Worm (Caenorhabditis elegans) whole organism, L1 larva: Measurements from ENCODE around the gene F44E2.8.

ENCODE experiments used
- C16A3.4 ChIP-seq: fragments of 150-350 bp; optimal IDR thresholded peaks from 2 replicates; lab custom pipeline; 2014; ENCODE audit warnings: missing biosample characterization, missing genetic modification characterization
- aly-2 ChIP-seq: fragments of 150-350 bp; optimal IDR thresholded peaks from 2 replicates; lab custom pipeline; 2014; ENCODE audit warnings: missing biosample characterization, missing genetic modification characterization
- blmp-1 ChIP-seq: fragments of 150-350 bp; optimal IDR thresholded peaks from 2 replicates; lab custom pipeline; 2014; ENCODE audit warnings: missing biosample characterization, missing genetic modification characterization
- ceh-63 ChIP-seq: fragments of 200-800 bp; sonication (Bioruptor generic); optimal IDR thresholded peaks from 2 replicates; lab custom pipeline; 2018; ENCODE audit warnings: mild to moderate bottlenecking, missing genetic modification characterization, missing compliant biosample characterization
- ceh-8 ChIP-seq: fragments of 200-800 bp; sonication (Bioruptor generic); optimal IDR thresholded peaks from 2 replicates; lab custom pipeline; 2018; ENCODE audit warnings: mild to moderate bottlenecking, missing genetic modification characterization, moderate library complexity, missing compliant biosample characterization
- ceh-82 ChIP-seq, 3 experiments: fragments of 150-350 bp in 1 of 3; sonication (generic microtip) in 2 of 3; optimal IDR thresholded peaks; 2 replicates each; lab custom pipeline; 2014 to 2017; ENCODE audit warnings: missing biosample characterization in 3 of 3, missing genetic modification characterization in 3 of 3
- ces-1 ChIP-seq: fragments of 150-350 bp; optimal IDR thresholded peaks from 2 replicates; lab custom pipeline; 2014; ENCODE audit warnings: missing biosample characterization, missing genetic modification reagents, missing genetic modification characterization
- dpl-1 ChIP-seq, 3 experiments: fragments of 150-350 bp in 2 of 3; sonication (generic microtip) in 1 of 3; optimal IDR thresholded peaks; 2 replicates each; lab custom pipeline; 2014 to 2017; ENCODE audit warnings: missing biosample characterization in 3 of 3, missing genetic modification characterization in 3 of 3, missing genetic modification reagents in 3 of 3
- dsc-1 ChIP-seq: sonication (generic microtip); optimal IDR thresholded peaks from 2 replicates; lab custom pipeline; 2016; ENCODE audit warnings: mild to moderate bottlenecking, missing genetic modification characterization, missing compliant biosample characterization
- efl-1 ChIP-seq, 4 experiments: fragments of 150-350 bp; optimal IDR thresholded peaks in 3 of 4; peaks in 1 of 4; 1 replicate in 1 of 4; 2 replicates in 3 of 4; lab custom pipeline; 2014; ENCODE audit warnings: missing biosample characterization in 2 of 4, missing genetic modification characterization in 2 of 4, missing genetic modification reagents in 2 of 4
- egl-13 ChIP-seq: sonication (generic microtip); optimal IDR thresholded peaks from 2 replicates; lab custom pipeline; 2016; ENCODE audit warnings: missing genotype, missing genetic modification reagents, missing genetic modification characterization, missing compliant biosample characterization
- elt-2 ChIP-seq: sonication (generic microtip); optimal IDR thresholded peaks from 2 replicates; lab custom pipeline; 2016; ENCODE audit warnings: missing genetic modification characterization, mild to moderate bottlenecking, inconsistent platforms, missing compliant biosample characterization, missing genetic modification reagents
- elt-3 ChIP-seq, 6 experiments: fragments of 150-350 bp in 1 of 6; sonication (generic microtip); optimal IDR thresholded peaks; 2 replicates each; lab custom pipeline; 2017 to 2018; ENCODE audit warnings: missing biosample characterization in 6 of 6, missing genetic modification characterization in 6 of 6, inconsistent platforms in 1 of 6
- fkh-10 ChIP-seq: sonication (generic microtip); optimal IDR thresholded peaks from 2 replicates; lab custom pipeline; 2017; ENCODE audit warnings: missing biosample characterization, missing genetic modification reagents, missing genetic modification characterization
- grh-1 ChIP-seq: fragments of 200-800 bp; sonication (Bioruptor generic); IDR thresholded peaks from 2 replicates; pipeline ENCODE4 v1.3.6; 2022; ENCODE audit warnings: missing genetic modification reagents, missing genetic modification characterization, missing compliant biosample characterization
- hlh-17 ChIP-seq: fragments of 200-800 bp; sonication (Bioruptor generic); optimal IDR thresholded peaks from 2 replicates; lab custom pipeline; 2018; ENCODE audit warnings: missing genetic modification characterization, mild to moderate bottlenecking, missing compliant biosample characterization, moderate library complexity, borderline replicate concordance
- hlh-4 ChIP-seq: sonication (generic microtip); optimal IDR thresholded peaks from 2 replicates; lab custom pipeline; 2016; ENCODE audit warnings: mild to moderate bottlenecking, missing genetic modification characterization, missing compliant biosample characterization
- lin-13 ChIP-seq: fragments of 150-350 bp; optimal IDR thresholded peaks from 2 replicates; lab custom pipeline; 2014; ENCODE audit warnings: missing biosample characterization, missing genetic modification reagents, missing genetic modification characterization
- lin-14 ChIP-seq: fragments of 200-800 bp; sonication (Bioruptor generic); optimal IDR thresholded peaks from 2 replicates; lab custom pipeline; 2018; ENCODE audit warnings: mild to moderate bottlenecking, missing genetic modification characterization, moderate library complexity, missing compliant biosample characterization
- lin-15B ChIP-seq: fragments of 150-350 bp; sonication (generic microtip); optimal IDR thresholded peaks from 3 replicates; lab custom pipeline; 2014; ENCODE audit warnings: missing biosample characterization, missing genetic modification characterization
- mdl-1 ChIP-seq, 2 experiments: fragments of 150-350 bp; optimal IDR thresholded peaks; 2 replicates each; lab custom pipeline; 2014 to 2017; ENCODE audit warnings: missing biosample characterization in 2 of 2, missing genetic modification characterization in 2 of 2, inconsistent platforms in 1 of 2
- mef-2 ChIP-seq: fragments of 150-350 bp; optimal IDR thresholded peaks from 2 replicates; lab custom pipeline; 2014; ENCODE audit warnings: missing biosample characterization, missing genetic modification characterization
- nhr-19 ChIP-seq: fragments of 200-800 bp; sonication (Bioruptor generic); conservative IDR thresholded peaks from 2 replicates; pipeline ENCODE4 v1.3.6; 2022; ENCODE audit warnings: missing genetic modification characterization, missing compliant biosample characterization
- nhr-20 ChIP-seq: sonication (generic microtip); optimal IDR thresholded peaks from 2 replicates; lab custom pipeline; 2016; ENCODE audit warnings: mild to moderate bottlenecking, missing genetic modification characterization, missing compliant biosample characterization
- nhr-237 ChIP-seq: fragments of 150-350 bp; optimal IDR thresholded peaks from 2 replicates; lab custom pipeline; 2014; ENCODE audit warnings: missing biosample characterization, missing genetic modification characterization
- nhr-71 ChIP-seq: sonication (generic microtip); optimal IDR thresholded peaks from 2 replicates; lab custom pipeline; 2016; ENCODE audit warnings: mild to moderate bottlenecking, missing genetic modification characterization, moderate library complexity, missing compliant biosample characterization
- nhr-76 ChIP-seq: sonication (generic microtip); optimal IDR thresholded peaks from 2 replicates; lab custom pipeline; 2017; ENCODE audit warnings: missing biosample characterization, missing genetic modification characterization
- nhr-77 ChIP-seq: fragments of 150-350 bp; optimal IDR thresholded peaks from 2 replicates; lab custom pipeline; 2014; ENCODE audit warnings: missing biosample characterization, missing genetic modification characterization
- nhr-85 ChIP-seq: sonication (generic microtip); peaks from one replicate; lab custom pipeline; 2016; ENCODE audit warnings: missing genetic modification characterization, inconsistent platforms, missing compliant biosample characterization
- pax-3 ChIP-seq: fragments of 200-800 bp; sonication (Bioruptor generic); optimal IDR thresholded peaks from 2 replicates; lab custom pipeline; 2018; ENCODE audit warnings: mild to moderate bottlenecking, missing genetic modification characterization, moderate library complexity, missing compliant biosample characterization
- rnt-1 ChIP-seq: sonication (generic microtip); optimal IDR thresholded peaks from 2 replicates; lab custom pipeline; 2016; ENCODE audit warnings: mild to moderate bottlenecking, missing genetic modification characterization, moderate library complexity, missing compliant biosample characterization
- skn-1 ChIP-seq: fragments of 150-350 bp; optimal IDR thresholded peaks from 2 replicates; lab custom pipeline; 2014; ENCODE audit warnings: missing biosample characterization, missing genetic modification characterization
- sox-4 ChIP-seq: sonication (generic microtip); optimal IDR thresholded peaks from 2 replicates; lab custom pipeline; 2016; ENCODE audit warnings: missing genetic modification characterization, missing compliant biosample characterization
- sup-37 ChIP-seq: fragments of 200-800 bp; sonication (Bioruptor generic); optimal IDR thresholded peaks from 2 replicates; lab custom pipeline; 2018; ENCODE audit warnings: mild to moderate bottlenecking, missing genetic modification characterization, missing compliant biosample characterization
- swsn-7 ChIP-seq: sonication (generic microtip); optimal IDR thresholded peaks from 2 replicates; lab custom pipeline; 2016; ENCODE audit warnings: missing genetic modification characterization, missing compliant biosample characterization
- tbx-2 ChIP-seq: sonication (generic microtip); optimal IDR thresholded peaks from 2 replicates; lab custom pipeline; 2016; ENCODE audit warnings: missing genetic modification characterization, missing compliant biosample characterization
- tlp-1 ChIP-seq: fragments of 150-350 bp; optimal IDR thresholded peaks from 2 replicates; lab custom pipeline; 2014; ENCODE audit warnings: missing biosample characterization, missing genetic modification characterization
- unc-130 ChIP-seq: fragments of 150-350 bp; optimal IDR thresholded peaks from 2 replicates; lab custom pipeline; 2017; ENCODE audit warnings: missing biosample characterization, missing genetic modification characterization, inconsistent platforms
- unc-62 ChIP-seq: fragments of 150-350 bp; optimal IDR thresholded peaks from 2 replicates; lab custom pipeline; 2014; ENCODE audit warnings: missing biosample characterization, missing genetic modification reagents, missing genetic modification characterization
- xbp-1 ChIP-seq: sonication (generic microtip); optimal IDR thresholded peaks from 2 replicates; lab custom pipeline; 2016; ENCODE audit warnings: missing genetic modification characterization, missing compliant biosample characterization
- zag-1 ChIP-seq: fragments of 150-350 bp; optimal IDR thresholded peaks from 2 replicates; lab custom pipeline; 2014; ENCODE audit warnings: missing biosample characterization, missing genetic modification characterization
- zip-4 ChIP-seq: fragments of 200-800 bp; sonication (Bioruptor generic); optimal IDR thresholded peaks from 2 replicates; lab custom pipeline; 2018; ENCODE audit warnings: mild to moderate bottlenecking, missing genetic modification characterization, moderate library complexity, missing compliant biosample characterization
- ztf-4 ChIP-seq: fragments of 150-350 bp; optimal IDR thresholded peaks from 2 replicates; lab custom pipeline; 2014; ENCODE audit warnings: missing biosample characterization, missing genetic modification characterization

F44E2.8 gene

ce11 chrIII:8809245-8809971 is 40.3 kb downstream of the F44E2.8 start, which contains the start of gene prx-19 (continued):
- TF ChIP-seq lin-15B (tag; lab: Kevin White, UChicago): peak; percentile 46
- peak in 2 of 3 experiments; percentile 36 to 67 for TF ChIP-seq ceh-82 (tag; optimal IDR thresholded peaks at IDR 0.05; lab: Kevin White, UChicago)
- peak; percentile 57 for TF ChIP-seq rnt-1 (tag; lab: Kevin White, UChicago)
- TF ChIP-seq ces-1: no peak
- peak; percentile 32 for TF ChIP-seq lin-14 (GFP tag; lab: Kevin White, UChicago)
- peak; percentile 68 for TF ChIP-seq skn-1 (tag; lab: Kevin White, UChicago)
- TF ChIP-seq nhr-85: peak; percentile 38
- no peak for TF ChIP-seq lin-13 (GFP tag; lab: Kevin White, UChicago)
- TF ChIP-seq nhr-76 (tag; lab: Kevin White, UChicago): no peak
- TF ChIP-seq tbx-2: peak; percentile 49
- TF ChIP-seq dsc-1 (tag; lab: Kevin White, UChicago): peak; percentile 45
- TF ChIP-seq nhr-71 (tag; lab: Kevin White, UChicago): peak; percentile 58

DNA sequence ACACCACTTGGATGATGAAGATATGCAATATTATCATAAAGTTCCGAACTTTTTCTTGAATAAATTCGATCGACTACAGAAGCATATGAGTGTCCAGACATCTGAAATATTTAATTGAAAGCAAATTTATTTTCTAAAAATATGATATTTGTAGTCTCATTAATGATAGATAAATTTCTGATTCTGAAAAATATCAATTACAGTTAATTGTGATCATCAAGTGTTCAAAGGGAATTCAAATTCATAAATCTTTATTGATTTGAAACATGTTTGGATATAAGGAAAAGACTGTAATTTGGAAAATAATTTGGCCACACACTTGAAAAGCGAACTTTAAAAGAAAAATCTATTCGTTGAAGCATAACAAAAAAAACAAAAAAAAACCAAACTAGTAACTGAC is 42.4 kb downstream of the F44E2.8 start, which contains the start of gene F54F2.7:
Gene F54F2.7 (minus strand): TSS at position 101 of the 400 bp plus-strand sequence.
- TF ChIP-seq zip-4 (GFP tag; lab: Kevin White, UChicago) (no peak), mef-2 (tag; lab: Kevin White, UChicago) (no peak), unc-62 (GFP tag; lab: Kevin White, UChicago) (no peak), elt-3 (tag; optimal IDR thresholded peaks at IDR 0.05; lab: Kevin White, UChicago) (no peak), C16A3.4 (tag; lab: Kevin White, UChicago) (no peak), pax-3 (no peak), ztf-4 (tag; lab: Kevin White, UChicago) (no peak), tlp-1 (no peak)

DNA sequence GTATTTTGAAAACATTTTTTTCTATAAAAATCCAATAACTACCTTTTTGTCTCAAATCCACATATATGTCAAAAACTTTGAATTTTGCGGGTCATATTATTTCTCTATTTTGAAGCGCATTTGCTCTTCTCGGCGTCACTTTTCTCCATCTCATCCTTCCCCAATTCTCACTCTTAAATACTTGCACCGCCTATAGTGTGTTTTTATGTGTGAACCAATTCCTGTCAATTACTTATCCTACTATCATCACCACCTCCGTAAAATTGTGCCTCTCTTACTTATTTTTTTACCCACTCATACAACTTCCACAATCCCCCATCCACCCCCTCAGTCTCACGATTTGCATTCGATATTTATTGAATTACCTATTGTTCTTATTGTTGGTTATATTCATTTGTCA is 43.9 kb downstream of the F44E2.8 start:
- TF ChIP-seq ceh-63 (GFP tag; lab: Kevin White, UChicago) (no peak), mdl-1 (tag; optimal IDR thresholded peaks at IDR 0.05; lab: Kevin White, UChicago) (no peak), blmp-1 (no peak), nhr-20 (tag; lab: Kevin White, UChicago) (no peak), hlh-4 (tag; lab: Kevin White, UChicago) (no peak), sup-37 (GFP tag; lab: Kevin White, UChicago) (no peak), hlh-17 (GFP tag; lab: Kevin White, UChicago) (no peak), ceh-8 (no peak), fkh-10 (GFP tag; lab: Kevin White, UChicago) (no peak), egl-13 (tag; lab: Kevin White, UChicago) (no peak), nhr-85 (peak; percentile 71), aly-2 (tag; lab: Kevin White, UChicago) (peak; percentile 3), nhr-19 (GFP tag; lab: Robert Waterston, UW) (no peak), elt-2 (no peak), ces-1 (no peak), unc-62 (GFP tag; lab: Kevin White, UChicago) (no peak)

DNA sequence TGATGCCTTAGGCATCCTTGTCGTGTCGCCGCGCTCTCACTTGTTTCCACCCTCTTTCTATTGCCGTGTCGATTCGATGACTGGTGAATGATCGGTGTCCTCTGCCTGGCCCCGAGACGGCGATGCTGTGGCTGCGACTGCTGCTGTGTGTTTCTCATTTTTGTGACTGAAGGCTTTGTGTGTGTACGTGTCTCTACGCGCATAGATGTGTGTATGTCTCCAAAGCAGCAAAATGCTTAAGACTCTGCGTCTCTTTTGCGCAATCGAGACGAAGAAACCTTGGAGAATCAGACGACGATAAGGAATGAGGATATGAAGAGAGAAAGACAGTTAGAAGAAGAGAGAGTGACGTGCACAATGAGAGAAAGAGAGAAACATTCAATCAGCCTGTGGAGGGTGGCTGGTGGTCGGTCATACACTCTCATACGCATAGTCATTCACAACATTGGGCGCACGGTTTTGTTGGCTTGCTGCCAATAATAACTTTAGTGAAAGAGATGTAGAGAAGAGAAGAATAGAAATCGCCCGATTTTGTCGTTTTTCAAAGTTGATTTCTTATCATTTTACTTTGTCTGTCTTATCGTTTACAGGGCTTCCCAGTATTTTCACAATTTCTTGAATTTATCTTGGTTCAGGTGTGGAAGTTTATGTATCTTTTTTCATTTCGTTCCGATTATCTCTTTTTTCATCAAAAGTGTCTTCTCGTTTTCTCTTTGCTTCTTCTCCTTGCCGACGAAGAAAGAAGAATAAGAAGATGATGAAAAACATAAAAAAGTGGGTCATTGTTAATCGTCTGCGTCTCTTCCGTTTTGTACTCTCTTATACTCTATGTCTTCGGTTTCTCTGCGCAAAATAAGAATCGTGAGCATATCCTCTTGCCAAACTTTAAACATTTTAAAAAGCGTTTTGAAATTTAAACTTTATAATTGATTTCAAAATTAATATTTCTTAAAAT is 47.5 kb downstream of the F44E2.8 start:
- TF ChIP-seq nhr-237 (tag; lab: Kevin White, UChicago): peak; percentile 81
- peak; percentile 96 for TF ChIP-seq nhr-77 (tag; lab: Kevin White, UChicago)
- peak; percentile 56 for TF ChIP-seq sox-4 (tag; lab: Kevin White, UChicago)
- peak; percentile 82 for TF ChIP-seq grh-1 (GFP tag; lab: Robert Waterston, UW)
- peak; percentile 93 for TF ChIP-seq xbp-1 (tag; lab: Kevin White, UChicago)
- peak; percentile 90 to 97 for TF ChIP-seq efl-1 (optimal IDR thresholded peaks at IDR 0.05; lab: Kevin White, UChicago)
- TF ChIP-seq efl-1 (GFP tag; optimal IDR thresholded peaks at IDR 0.05 in 1 of 2; lab: Kevin White, UChicago): peak; percentile 70 to 97
- TF ChIP-seq hlh-17 (GFP tag; lab: Kevin White, UChicago): no peak
- TF ChIP-seq swsn-7 (tag; lab: Kevin White, UChicago): peak; percentile 96
- TF ChIP-seq dpl-1 (GFP tag; optimal IDR thresholded peaks at IDR 0.05; lab: Kevin White, UChicago): peak; percentile 68 to 72 (median 70)
- TF ChIP-seq zag-1: peak; percentile 98
- TF ChIP-seq rnt-1 (tag; lab: Kevin White, UChicago): peak; percentile 91
- peak; percentile 99 for TF ChIP-seq lin-14 (GFP tag; lab: Kevin White, UChicago)
- peak; percentile 100 for TF ChIP-seq nhr-85
- peak; percentile 77 for TF ChIP-seq unc-130 (tag; lab: Kevin White, UChicago)
- peak; percentile 55 for TF ChIP-seq aly-2 (tag; lab: Kevin White, UChicago)
- TF ChIP-seq sup-37 (GFP tag; lab: Kevin White, UChicago): peak; percentile 87
